Worm (Caenorhabditis elegans) whole organism, mixed stage, embryonic: ENCODE results near the gene ceh-22.

Source experiments
- M03D4.4 ChIP-seq: sonication (generic microtip); optimal IDR thresholded peaks from 2 replicates; lab custom pipeline; 2017; ENCODE audit warnings: mild to moderate bottlenecking, missing genetic modification characterization, missing compliant biosample characterization
- bed-3 ChIP-seq: fragments of 200-800 bp; sonication (Bioruptor generic); optimal IDR thresholded peaks from 3 replicates; lab custom pipeline; 2018; ENCODE audit warnings: mild to moderate bottlenecking, missing genetic modification characterization, moderate library complexity, missing compliant biosample characterization
- blmp-1 ChIP-seq: fragments of 150-350 bp; optimal IDR thresholded peaks from 2 replicates; lab custom pipeline; 2014; ENCODE audit warnings: missing biosample characterization, missing genetic modification characterization
- ceh-39 ChIP-seq: fragments of 150-350 bp; optimal IDR thresholded peaks from 2 replicates; lab custom pipeline; 2014; ENCODE audit warnings: missing biosample characterization, missing genetic modification characterization
- ceh-43 ChIP-seq: fragments of 200-800 bp; sonication (Bioruptor generic); optimal IDR thresholded peaks from 2 replicates; lab custom pipeline; 2018; ENCODE audit warnings: mild to moderate bottlenecking, missing genetic modification characterization, moderate library complexity, missing compliant biosample characterization
- ceh-83 ChIP-seq: fragments of 200-800 bp; sonication (Bioruptor generic); optimal IDR thresholded peaks from 2 replicates; lab custom pipeline; 2018; ENCODE audit warnings: mild to moderate bottlenecking, missing genetic modification characterization, missing compliant biosample characterization
- ces-1 ChIP-seq: fragments of 150-350 bp; optimal IDR thresholded peaks from 2 replicates; lab custom pipeline; 2014; ENCODE audit warnings: missing biosample characterization, missing genetic modification reagents, missing genetic modification characterization
- cnd-1 ChIP-seq: fragments of 200-800 bp; sonication (Bioruptor generic); optimal IDR thresholded peaks from 2 replicates; lab custom pipeline; 2018; ENCODE audit warnings: mild to moderate bottlenecking, missing genetic modification characterization, missing compliant biosample characterization
- drap-1 ChIP-seq: fragments of 200-800 bp; sonication (Bioruptor generic); optimal IDR thresholded peaks from 3 replicates; lab custom pipeline; 2018; ENCODE audit warnings: mild to moderate bottlenecking, missing genetic modification characterization, missing compliant biosample characterization
- elt-1 ChIP-seq: sonication (generic microtip); optimal IDR thresholded peaks from 2 replicates; lab custom pipeline; 2017; ENCODE audit warnings: missing genetic modification characterization, mild to moderate bottlenecking, missing compliant biosample characterization, antibody characterized with exemption, moderate library complexity, borderline replicate concordance; ENCODE audit not compliant: insufficient read depth
- elt-3 ChIP-seq: fragments of 150-350 bp; optimal IDR thresholded peaks from 2 replicates; lab custom pipeline; 2014; ENCODE audit warnings: missing biosample characterization, missing genetic modification characterization
- flh-1 ChIP-seq: fragments of 200-800 bp; sonication (Bioruptor generic); optimal IDR thresholded peaks from 2 replicates; lab custom pipeline; 2018; ENCODE audit warnings: mild to moderate bottlenecking, missing genetic modification characterization, moderate library complexity, missing compliant biosample characterization
- ham-2 ChIP-seq: fragments of 200-800 bp; sonication (Bioruptor generic); optimal IDR thresholded peaks from 2 replicates; lab custom pipeline; 2018; ENCODE audit warnings: mild to moderate bottlenecking, missing genetic modification characterization, missing compliant biosample characterization
- hlh-1 ChIP-seq: fragments of 150-350 bp; optimal IDR thresholded peaks from 2 replicates; lab custom pipeline; 2014; ENCODE audit warnings: missing biosample characterization, missing genetic modification reagents, missing genetic modification characterization
- lin-13 ChIP-seq: fragments of 150-350 bp; optimal IDR thresholded peaks from 2 replicates; lab custom pipeline; 2014; ENCODE audit warnings: missing biosample characterization, missing genetic modification characterization
- lin-32 ChIP-seq: fragments of 200-800 bp; sonication (Bioruptor generic); optimal IDR thresholded peaks from 2 replicates; lab custom pipeline; 2018; ENCODE audit warnings: mild to moderate bottlenecking, missing genetic modification characterization, missing compliant biosample characterization
- lsy-2 ChIP-seq: fragments of 150-350 bp; optimal IDR thresholded peaks from 2 replicates; lab custom pipeline; 2014; ENCODE audit warnings: missing biosample characterization, missing genetic modification characterization
- mab-5 ChIP-seq: fragments of 150-350 bp; optimal IDR thresholded peaks from 2 replicates; lab custom pipeline; 2014; ENCODE audit warnings: missing biosample characterization, missing genetic modification characterization
- mep-1 ChIP-seq: fragments of 150-350 bp; optimal IDR thresholded peaks from 2 replicates; lab custom pipeline; 2017; ENCODE audit warnings: missing biosample characterization, missing genetic modification reagents, missing genetic modification characterization, inconsistent platforms
- mls-2 ChIP-seq: sonication (generic microtip); optimal IDR thresholded peaks from 2 replicates; lab custom pipeline; 2016; ENCODE audit warnings: mild to moderate bottlenecking, missing genetic modification characterization, moderate library complexity, missing compliant biosample characterization
- nhr-12 ChIP-seq: fragments of 150-350 bp; optimal IDR thresholded peaks from 2 replicates; lab custom pipeline; 2014; ENCODE audit warnings: missing biosample characterization, missing genetic modification characterization
- nhr-2 ChIP-seq: fragments of 150-350 bp; optimal IDR thresholded peaks from 2 replicates; lab custom pipeline; 2014; ENCODE audit warnings: missing biosample characterization, missing genetic modification characterization
- nhr-237 ChIP-seq: fragments of 150-350 bp; optimal IDR thresholded peaks from 2 replicates; lab custom pipeline; 2014; ENCODE audit warnings: missing biosample characterization, missing genetic modification characterization
- nhr-28 ChIP-seq: fragments of 150-350 bp; optimal IDR thresholded peaks from 2 replicates; lab custom pipeline; 2014; ENCODE audit warnings: missing biosample characterization, missing genetic modification characterization
- nhr-76 ChIP-seq: sonication (generic microtip); optimal IDR thresholded peaks from 2 replicates; lab custom pipeline; 2017; ENCODE audit warnings: missing biosample characterization, missing genetic modification characterization
- pha-4 ChIP-seq: fragments of 150-350 bp; optimal IDR thresholded peaks from 2 replicates; lab custom pipeline; 2018; ENCODE audit warnings: missing biosample characterization, missing genetic modification reagents, missing genetic modification characterization
- sem-2 ChIP-seq: fragments of 200-800 bp; sonication (Bioruptor generic); optimal IDR thresholded peaks from 2 replicates; lab custom pipeline; 2018; ENCODE audit warnings: mild to moderate bottlenecking, missing genetic modification characterization, missing compliant biosample characterization
- snpc-4 ChIP-seq: fragments of 150-350 bp; optimal IDR thresholded peaks from 2 replicates; lab custom pipeline; 2014; ENCODE audit warnings: missing biosample characterization, missing genetic modification characterization
- sptf-1 ChIP-seq: sonication (generic microtip); optimal IDR thresholded peaks from 2 replicates; lab custom pipeline; 2017; ENCODE audit warnings: mild to moderate bottlenecking, missing genetic modification characterization, moderate library complexity, missing compliant biosample characterization
- tbx-8 ChIP-seq: fragments of 200-800 bp; sonication (Bioruptor generic); optimal IDR thresholded peaks from 2 replicates; lab custom pipeline; 2018; ENCODE audit warnings: mild to moderate bottlenecking, missing genetic modification characterization, moderate library complexity, missing compliant biosample characterization
- unc-120 ChIP-seq: sonication (generic microtip); optimal IDR thresholded peaks from 2 replicates; lab custom pipeline; 2017; ENCODE audit warnings: missing genetic modification characterization, missing compliant biosample characterization; ENCODE audit not compliant: poor library complexity, severe bottlenecking
- unc-39 ChIP-seq: fragments of 150-350 bp; optimal IDR thresholded peaks from 2 replicates; lab custom pipeline; 2014; ENCODE audit warnings: missing biosample characterization, missing genetic modification characterization
- unc-62 ChIP-seq: fragments of 150-350 bp; optimal IDR thresholded peaks from 2 replicates; lab custom pipeline; 2014; ENCODE audit warnings: missing biosample characterization, missing genetic modification reagents, missing genetic modification characterization
- zip-8 ChIP-seq: fragments of 150-350 bp; optimal IDR thresholded peaks from 2 replicates; lab custom pipeline; 2014; ENCODE audit warnings: missing biosample characterization, missing genetic modification characterization
- ztf-11 ChIP-seq: fragments of 150-350 bp; optimal IDR thresholded peaks from 2 replicates; lab custom pipeline; 2014; ENCODE audit warnings: missing biosample characterization, missing genetic modification characterization

Gene ceh-22

ce11 chrV:10712608-10712900 is 40.8 kb downstream of the ceh-22 start:
- no peak for TF ChIP-seq ztf-11 (tag; lab: Kevin White, UChicago)
- no peak for TF ChIP-seq nhr-12 (tag; lab: Kevin White, UChicago)
- TF ChIP-seq flh-1 = no peak
- no peak for TF ChIP-seq sptf-1
- no peak for TF ChIP-seq lsy-2 (tag; lab: Kevin White, UChicago)
- TF ChIP-seq snpc-4 = no peak
- TF ChIP-seq cnd-1 = no peak
- no peak for TF ChIP-seq pha-4 (tag; lab: Kevin White, UChicago)
- no peak for TF ChIP-seq drap-1 (GFP tag; lab: Kevin White, UChicago)
- TF ChIP-seq nhr-237 (tag; lab: Kevin White, UChicago) = no peak
- TF ChIP-seq ceh-83 (GFP tag; lab: Kevin White, UChicago) = no peak
- TF ChIP-seq, all 35 proteins: peak for 0

- TF ChIP-seq lin-13 (tag; lab: Kevin White, UChicago) (no peak), ham-2 (GFP tag; lab: Kevin White, UChicago) (no peak)
- TF ChIP-seq, all 35 proteins: peak for 0
Measured at ce11 chrV:10713704-10714239, 42.1 kb downstream of the ceh-22 start.

- TF ChIP-seq drap-1 (GFP tag; lab: Kevin White, UChicago) (no peak), sptf-1 (no peak), unc-120 (tag; lab: Kevin White, UChicago) (no peak), unc-39 (tag; lab: Kevin White, UChicago) (no peak), blmp-1 (tag; lab: Kevin White, UChicago) (no peak), mep-1 (no peak), elt-3 (tag; lab: Kevin White, UChicago) (no peak), M03D4.4 (tag; lab: Kevin White, UChicago) (no peak), nhr-2 (tag; lab: Kevin White, UChicago) (no peak), ceh-39 (no peak), unc-62 (GFP tag; lab: Kevin White, UChicago) (no peak), nhr-28 (no peak), flh-1 (no peak), ceh-43 (GFP tag; lab: Kevin White, UChicago) (no peak), elt-1 (tag; lab: Kevin White, UChicago) (no peak)
Measured at ce11 chrV:10714630-10715029, 42.9 kb downstream of the ceh-22 start.

- TF ChIP-seq unc-120 (tag; lab: Kevin White, UChicago) = peak; percentile 36
- no peak for TF ChIP-seq nhr-76 (tag; lab: Kevin White, UChicago)
- TF ChIP-seq ham-2 (GFP tag; lab: Kevin White, UChicago) = peak; percentile 49
- peak; percentile 48 for TF ChIP-seq nhr-237 (tag; lab: Kevin White, UChicago)
- TF ChIP-seq zip-8 (tag; lab: Kevin White, UChicago) = no peak
- TF ChIP-seq hlh-1 = peak; percentile 65
- TF ChIP-seq nhr-28 = no peak
- peak; percentile 47 for TF ChIP-seq ceh-83 (GFP tag; lab: Kevin White, UChicago)
- TF ChIP-seq bed-3 = no peak
- TF ChIP-seq mab-5 (tag; lab: Kevin White, UChicago) = no peak
- peak; percentile 68 for TF ChIP-seq ces-1 (GFP tag; lab: Kevin White, UChicago)
- peak; percentile 85 for TF ChIP-seq sptf-1
- peak; percentile 2 for TF ChIP-seq M03D4.4 (tag; lab: Kevin White, UChicago)
- TF ChIP-seq elt-3 (tag; lab: Kevin White, UChicago) = no peak
- TF ChIP-seq lin-13 (tag; lab: Kevin White, UChicago) = peak; percentile 58
- TF ChIP-seq ztf-11 (tag; lab: Kevin White, UChicago) = no peak
- TF ChIP-seq lsy-2 (tag; lab: Kevin White, UChicago) = peak; percentile 19
- peak; percentile 78 for TF ChIP-seq mls-2 (tag; lab: Kevin White, UChicago)
- no peak for TF ChIP-seq snpc-4
- TF ChIP-seq tbx-8 (GFP tag; lab: Kevin White, UChicago) = peak; percentile 47
- no peak for TF ChIP-seq ceh-39
- peak; percentile 52 for TF ChIP-seq unc-62 (GFP tag; lab: Kevin White, UChicago)
- TF ChIP-seq sem-2 = no peak
- TF ChIP-seq elt-1 (tag; lab: Kevin White, UChicago) = no peak
- no peak for TF ChIP-seq nhr-12 (tag; lab: Kevin White, UChicago)
- TF ChIP-seq drap-1 (GFP tag; lab: Kevin White, UChicago) = peak; percentile 57
- TF ChIP-seq flh-1 = no peak
- no peak for TF ChIP-seq lin-32 (GFP tag; lab: Kevin White, UChicago)
- peak; percentile 53 for TF ChIP-seq cnd-1
- peak; percentile 57 for TF ChIP-seq nhr-2 (tag; lab: Kevin White, UChicago)
- TF ChIP-seq unc-39 (tag; lab: Kevin White, UChicago) = no peak
- no peak for TF ChIP-seq pha-4 (tag; lab: Kevin White, UChicago)
- TF ChIP-seq ceh-43 (GFP tag; lab: Kevin White, UChicago) = peak; percentile 55
- peak; percentile 23 for TF ChIP-seq mep-1
- TF ChIP-seq blmp-1 (tag; lab: Kevin White, UChicago) = no peak
Measured at ce11 chrV:10715158-10716152, 43.7 kb downstream of the ceh-22 start.
